Worm (Caenorhabditis elegans): Measurements from ENCODE around the gene F17H10.1.

The F17H10.1 gene

ce11 chrX:13143762-13144732, 39.0 kb downstream of the F17H10.1 start (continued):
- TF ChIP-seq D2030.7 (GFP tag; IDR thresholded peaks at IDR 0.05) (no peak), ceh-100 (GFP tag; IDR thresholded peaks at IDR 0.05) (no peak), hlh-26 (GFP tag; conservative IDR thresholded peaks at IDR 0.05) (no peak), ztf-28 (GFP tag; IDR thresholded peaks at IDR 0.05) (no peak), attf-5 (GFP tag; optimal IDR thresholded peaks at IDR 0.05) (peak; percentile 61), unc-62 (GFP tag; optimal IDR thresholded peaks at IDR 0.05) (no peak), madf-6 (GFP tag; IDR thresholded peaks at IDR 0.05) (no peak), mel-28 (tag; optimal IDR thresholded peaks at IDR 0.05; ENCODE audit: borderline replicate concordance) (no peak), zfh-2 (GFP tag; conservative IDR thresholded peaks at IDR 0.05) (peak; percentile 99), hmg-1.2 (GFP tag; IDR thresholded peaks at IDR 0.05) (peak; percentile 50; the same call in 1 of the 2 replicates), efl-1 (GFP tag; optimal IDR thresholded peaks at IDR 0.05) (no peak), lsl-1 (GFP tag; optimal IDR thresholded peaks at IDR 0.05) (no peak), Y95B8A.8 (GFP tag; IDR thresholded peaks at IDR 0.05) (0 out of 2 replicates have a peak, but pooled peaks have one; percentile 28), T07F8.4 (tag; optimal IDR thresholded peaks at IDR 0.05) (peak; percentile 2), cebp-1 (GFP tag; IDR thresholded peaks at IDR 0.05) (0 out of 2 replicates have a peak, but pooled peaks have one; percentile 16), cebp-1 (tag; optimal IDR thresholded peaks at IDR 0.05) (peak; percentile 79), ceh-79 (tag; optimal IDR thresholded peaks at IDR 0.05) (no peak), snpc-3.4 (tag; optimal IDR thresholded peaks at IDR 0.05) (no peak), mxl-1 (tag; optimal IDR thresholded peaks at IDR 0.05) (no peak), mes-4 (tag; optimal IDR thresholded peaks at IDR 0.05) (no peak), ceh-40 (GFP tag; IDR thresholded peaks at IDR 0.05) (no peak), athp-1 (tag; optimal IDR thresholded peaks at IDR 0.05) (no peak), Y53G8AR.9 (GFP tag; conservative IDR thresholded peaks at IDR 0.05) (0 out of 2 replicates have a peak, but pooled peaks have one; percentile 14), let-607 (tag; optimal IDR thresholded peaks at IDR 0.05) (no peak), nhr-80 (tag; optimal IDR thresholded peaks at IDR 0.05) (peak; percentile 92), tbx-9 (tag; optimal IDR thresholded peaks at IDR 0.05; ENCODE audit: borderline replicate concordance) (no peak), hrde-1 (tag; optimal IDR thresholded peaks at IDR 0.05; ENCODE audit: borderline replicate concordance) (no peak), ets-4 (GFP tag; optimal IDR thresholded peaks at IDR 0.05) (no peak), Y67H2A.10 (GFP tag; conservative IDR thresholded peaks at IDR 0.05) (no peak), F33H1.4 (GFP tag; IDR thresholded peaks at IDR 0.05) (no peak), zim-3 (tag; optimal IDR thresholded peaks at IDR 0.05) (peak; percentile 55), ztf-25 (GFP tag; IDR thresholded peaks at IDR 0.05) (no peak), nhr-120 (GFP tag; IDR thresholded peaks at IDR 0.05) (no peak), egrh-3 (GFP tag; IDR thresholded peaks at IDR 0.05) (peak; percentile 90), let-526 (GFP tag; IDR thresholded peaks at IDR 0.05) (no peak), ama-1 (optimal IDR thresholded peaks at IDR 0.05) (peak; percentile 92), ama-1 (GFP tag; optimal IDR thresholded peaks at IDR 0.05) (no peak), lir-1 (GFP tag; conservative IDR thresholded peaks at IDR 0.05) (peak; percentile 45; the same call in 1 of the 2 replicates), ZK185.1 (tag; optimal IDR thresholded peaks at IDR 0.05; ENCODE audit: poor library complexity, severe bottlenecking) (peak; percentile 2), gei-17 (GFP tag; optimal IDR thresholded peaks at IDR 0.05) (peak; percentile 26), C06A6.2 (GFP tag; conservative IDR thresholded peaks at IDR 0.05) (no peak; the same call in 1 of the 2 replicates), F23B12.7 (tag; optimal IDR thresholded peaks at IDR 0.05; ENCODE audit: insufficient read depth) (peak; percentile 18), egl-18 (GFP tag; IDR thresholded peaks at IDR 0.05) (no peak), him-1 (tag; optimal IDR thresholded peaks at IDR 0.05) (no peak), aptf-3 (GFP tag; IDR thresholded peaks at IDR 0.05) (0 out of 2 replicates have a peak, but pooled peaks have one; percentile 34), lin-54 (GFP tag; optimal IDR thresholded peaks at IDR 0.05) (no peak), F52B5.7 (tag; optimal IDR thresholded peaks at IDR 0.05) (no peak)

All from whole organism, young adult.